Worm (Caenorhabditis elegans) whole organism, L4 larva: ENCODE results near the gene F20C5.11.

Source experiments
- F49E8.2 ChIP-seq: sonication (generic microtip); optimal IDR thresholded peaks from 2 replicates; lab custom pipeline; 2016; ENCODE audit warnings: missing compliant biosample characterization, mild to moderate bottlenecking, missing genetic modification characterization, borderline replicate concordance
- R02D3.7 ChIP-seq: fragments of 150-350 bp; sonication (generic microtip); optimal IDR thresholded peaks from 3 replicates; lab custom pipeline; 2014; ENCODE audit warnings: missing biosample characterization, missing genetic modification characterization
- Y75B8A.6 ChIP-seq: fragments of 200-800 bp; sonication (Bioruptor generic); IDR thresholded peaks from 2 replicates; pipeline ENCODE4 v1.3.6; 2022; ENCODE audit warnings: missing genetic modification reagents, missing genetic modification characterization, missing compliant biosample characterization
- aly-2 ChIP-seq: sonication (generic microtip); optimal IDR thresholded peaks from 2 replicates; lab custom pipeline; 2018; ENCODE audit warnings: missing biosample characterization, missing genetic modification characterization
- ama-1 ChIP-seq: fragments of 150-350 bp; optimal IDR thresholded peaks from 2 replicates; lab custom pipeline; 2014; ENCODE audit warnings: inconsistent platforms, mixed read lengths
- dmd-9 ChIP-seq: fragments of 200-800 bp; sonication (Bioruptor generic); IDR thresholded peaks from 2 replicates; pipeline ENCODE4 v1.3.6; 2022; ENCODE audit warnings: missing genetic modification reagents, missing genetic modification characterization, missing compliant biosample characterization
- dpl-1 ChIP-seq: fragments of 150-350 bp; optimal IDR thresholded peaks from 2 replicates; lab custom pipeline; 2014; ENCODE audit warnings: missing biosample characterization, missing genetic modification reagents, missing genetic modification characterization
- egl-43 ChIP-seq: fragments of 200-800 bp; sonication (Bioruptor generic); IDR thresholded peaks from 2 replicates; pipeline ENCODE4 v1.3.6; 2022; ENCODE audit warnings: missing genetic modification reagents, missing genetic modification characterization, missing compliant biosample characterization
- lin-13 ChIP-seq: fragments of 150-350 bp; optimal IDR thresholded peaks from 2 replicates; lab custom pipeline; 2014; ENCODE audit warnings: missing biosample characterization, missing genetic modification reagents, missing genetic modification characterization
- lin-39 ChIP-seq: fragments of 150-350 bp; optimal IDR thresholded peaks from 2 replicates; lab custom pipeline; 2014; ENCODE audit warnings: missing biosample characterization, missing genetic modification reagents, missing genetic modification characterization
- lsy-2 ChIP-seq, 2 experiments: fragments of 150-350 bp in 1 of 2; sonication (generic microtip) in 1 of 2; optimal IDR thresholded peaks; 2 replicates each; lab custom pipeline; 2014 to 2017; ENCODE audit warnings: missing biosample characterization in 2 of 2, missing genetic modification characterization in 2 of 2
- nhr-77 ChIP-seq: fragments of 150-350 bp; optimal IDR thresholded peaks from 2 replicates; lab custom pipeline; 2014; ENCODE audit warnings: missing biosample characterization, missing genetic modification characterization

DNA sequence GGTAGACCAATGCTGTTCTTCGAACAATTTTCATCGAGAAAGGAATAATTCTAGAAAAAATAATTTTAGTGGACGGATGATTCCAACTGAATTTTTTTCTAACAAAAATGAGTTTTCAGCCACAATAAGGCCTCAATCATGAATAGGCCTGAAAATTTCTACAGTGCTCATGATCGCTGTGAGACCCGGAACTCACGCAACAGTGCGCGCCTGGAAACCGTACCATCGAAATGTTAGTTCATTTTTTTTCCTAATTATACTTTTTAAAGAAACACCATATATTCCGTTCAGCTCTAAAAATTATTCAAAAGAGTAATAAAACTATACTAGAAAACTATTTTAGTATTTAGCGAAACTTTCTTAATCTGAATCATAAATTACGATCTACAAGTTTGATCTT, 36.9 kb downstream of the F20C5.11 start:
- TF ChIP-seq lin-39 (tag; lab: Kevin White, UChicago) (no peak), dmd-9 (GFP tag; lab: Robert Waterston, UW) (no peak), R02D3.7 (tag; lab: Kevin White, UChicago) (no peak), lin-13 (GFP tag; lab: Kevin White, UChicago) (no peak), lsy-2 (tag; optimal IDR thresholded peaks at IDR 0.05; lab: Kevin White, UChicago) (no peak), aly-2 (tag; lab: Kevin White, UChicago) (no peak), F49E8.2 (tag; lab: Kevin White, UChicago) (no peak), ama-1 (lab: Kevin White, UChicago) (no peak), egl-43 (GFP tag; lab: Robert Waterston, UW) (no peak), Y75B8A.6 (GFP tag; lab: Robert Waterston, UW) (no peak), dpl-1 (GFP tag; lab: Kevin White, UChicago) (no peak), nhr-77 (tag; lab: Kevin White, UChicago) (no peak)
